Fruit fly (Drosophila melanogaster) whole organism, embryonic: ENCODE measurements around the gene Cyp313b1.

Source experiments
- Antp ChIP-seq: fragments of 200-800 bp; sonication (Bioruptor generic); optimal IDR thresholded peaks from 3 replicates; lab custom pipeline; 2016; ENCODE audit warnings: missing biosample characterization, missing genetic modification characterization
- Atf6 ChIP-seq: fragments of 200-800 bp; sonication (Bioruptor generic); IDR thresholded peaks from 2 replicates; pipeline ENCODE4 v1.3.6; 2022; ENCODE audit warnings: missing biosample characterization, missing genetic modification characterization
- Bteb2 ChIP-seq: fragments of 200-800 bp; sonication (Bioruptor generic); optimal IDR thresholded peaks from 2 replicates; lab custom pipeline; 2016; ENCODE audit warnings: missing biosample characterization, missing genetic modification characterization
- CG10267 ChIP-seq: fragments of 200-800 bp; sonication (Bioruptor generic); optimal IDR thresholded peaks from 2 replicates; lab custom pipeline; 2018; ENCODE audit warnings: missing biosample characterization, mild to moderate bottlenecking, missing genetic modification characterization, moderate library complexity
- CG10274 ChIP-seq: fragments of 200-800 bp; sonication (Bioruptor generic); optimal IDR thresholded peaks from 3 replicates; lab custom pipeline; 2017; ENCODE audit warnings: missing biosample characterization, mild to moderate bottlenecking, missing genetic modification characterization
- CG10543 ChIP-seq: fragments of 200-800 bp; sonication (Bioruptor generic); optimal IDR thresholded peaks from 3 replicates; lab custom pipeline; 2017; ENCODE audit warnings: missing biosample characterization, mild to moderate bottlenecking, missing genetic modification characterization, moderate library complexity
- CG11247 ChIP-seq: fragments of 200-800 bp; sonication (Bioruptor generic); IDR thresholded peaks from 2 replicates; pipeline ENCODE4 v1.3.6; 2022; ENCODE audit warnings: missing biosample characterization, missing genetic modification characterization
- CG15696 ChIP-seq: fragments of 200-800 bp; sonication (Bioruptor generic); optimal IDR thresholded peaks from 2 replicates; lab custom pipeline; 2019; ENCODE audit warnings: missing biosample characterization, mild to moderate bottlenecking, missing genetic modification characterization, moderate library complexity
- CG1647 ChIP-seq: fragments of 200-800 bp; sonication (Bioruptor generic); optimal IDR thresholded peaks from 3 replicates; lab custom pipeline; 2016; ENCODE audit warnings: missing biosample characterization, missing genetic modification characterization
- CG16815 ChIP-seq: fragments of 200-800 bp; sonication (Bioruptor generic); optimal IDR thresholded peaks from 3 replicates; lab custom pipeline; 2017; ENCODE audit warnings: missing biosample characterization, mild to moderate bottlenecking, missing genetic modification characterization
- CG17568 ChIP-seq: fragments of 200-800 bp; sonication (Bioruptor generic); optimal IDR thresholded peaks from 2 replicates; lab custom pipeline; 2018; ENCODE audit warnings: missing biosample characterization, mild to moderate bottlenecking, missing genetic modification characterization, moderate library complexity
- CG18262 ChIP-seq: fragments of 200-800 bp; optimal IDR thresholded peaks from 3 replicates; lab custom pipeline; 2019; ENCODE audit warnings: missing biosample characterization, mild to moderate bottlenecking, missing genetic modification characterization, moderate library complexity
- CG2875 ChIP-seq: fragments of 200-800 bp; sonication (Bioruptor generic); optimal IDR thresholded peaks from 2 replicates; lab custom pipeline; 2017; ENCODE audit warnings: missing biosample characterization, mild to moderate bottlenecking, missing genetic modification characterization, missing genetic modification reagents
- CG30020 ChIP-seq: fragments of 200-800 bp; optimal IDR thresholded peaks from 2 replicates; lab custom pipeline; 2019; ENCODE audit warnings: missing biosample characterization, mild to moderate bottlenecking, missing genetic modification characterization, moderate library complexity
- CG3163 ChIP-seq: fragments of 200-800 bp; sonication (Bioruptor generic); optimal IDR thresholded peaks from 3 replicates; lab custom pipeline; 2016; ENCODE audit warnings: missing biosample characterization, missing genetic modification characterization
- CG4707 ChIP-seq: fragments of 200-800 bp; sonication (Bioruptor generic); optimal IDR thresholded peaks from 2 replicates; lab custom pipeline; 2018; ENCODE audit warnings: missing biosample characterization, mild to moderate bottlenecking, missing genetic modification characterization, moderate library complexity
- CG5180 ChIP-seq: fragments of 200-800 bp; sonication (Bioruptor generic); optimal IDR thresholded peaks from 3 replicates; lab custom pipeline; 2017; ENCODE audit warnings: missing biosample characterization, missing genetic modification characterization, mild to moderate bottlenecking, moderate library complexity, missing genetic modification reagents
- CG7987 ChIP-seq: fragments of 200-800 bp; sonication (Bioruptor generic); optimal IDR thresholded peaks from 2 replicates; lab custom pipeline; 2018; ENCODE audit warnings: missing biosample characterization, mild to moderate bottlenecking, missing genetic modification characterization, moderate library complexity
- CHES-1-like ChIP-seq: fragments of 200-800 bp; sonication (Bioruptor generic); optimal IDR thresholded peaks from 2 replicates; lab custom pipeline; 2016; ENCODE audit warnings: missing biosample characterization, missing genetic modification characterization
- Doc2 ChIP-seq: fragments of 200-800 bp; sonication (Bioruptor generic); IDR thresholded peaks from 2 replicates; pipeline ENCODE4 v1.3.6; 2022; ENCODE audit warnings: missing biosample characterization, missing genetic modification characterization
- Elba2 ChIP-seq: fragments of 200-800 bp; sonication (Bioruptor generic); optimal IDR thresholded peaks from 3 replicates; lab custom pipeline; 2016; ENCODE audit warnings: missing biosample characterization, missing genetic modification characterization
- Ets65A ChIP-seq: fragments of 200-800 bp; sonication (Bioruptor generic); peaks from one replicate; lab custom pipeline; 2016; ENCODE audit warnings: missing biosample characterization, missing genetic modification characterization
- Hand ChIP-seq: fragments of 200-800 bp; sonication (Bioruptor generic); optimal IDR thresholded peaks from 2 replicates; lab custom pipeline; 2017; ENCODE audit warnings: mild to moderate bottlenecking, missing biosample characterization, missing genetic modification reagents, missing genetic modification characterization
- HmgZ ChIP-seq: fragments of 200-800 bp; sonication (Bioruptor generic); optimal IDR thresholded peaks from 2 replicates; lab custom pipeline; 2018; ENCODE audit warnings: missing biosample characterization, mild to moderate bottlenecking, missing genetic modification characterization
- Hmx ChIP-seq: fragments of 200-800 bp; sonication (Bioruptor generic); optimal IDR thresholded peaks from 2 replicates; lab custom pipeline; 2016; ENCODE audit warnings: missing biosample characterization, missing genetic modification characterization
- Lhr ChIP-seq: fragments of 200-800 bp; sonication (Bioruptor generic); optimal IDR thresholded peaks from 3 replicates; lab custom pipeline; 2017; ENCODE audit warnings: mild to moderate bottlenecking, missing biosample characterization, missing genetic modification reagents, missing genetic modification characterization
- Myb ChIP-seq: fragments of 200-800 bp; sonication (Bioruptor generic); optimal IDR thresholded peaks from 2 replicates; lab custom pipeline; 2016; ENCODE audit warnings: missing biosample characterization, missing genetic modification characterization
- NfI ChIP-seq: fragments of 200-800 bp; sonication (Bioruptor generic); optimal IDR thresholded peaks from 3 replicates; lab custom pipeline; 2018; ENCODE audit warnings: missing biosample characterization, mild to moderate bottlenecking, missing genetic modification characterization, moderate library complexity
- Pdp1 ChIP-seq, 2 experiments: fragments of 200-800 bp; sonication (Bioruptor generic); optimal IDR thresholded peaks; 3 replicates each; lab custom pipeline; 2016; ENCODE audit warnings: missing biosample characterization in 2 of 2, missing genetic modification characterization in 2 of 2, mild to moderate bottlenecking in 1 of 2, moderate library complexity in 1 of 2
- Sin3A ChIP-seq: fragments of >200 bp; optimal IDR thresholded peaks from 2 replicates; lab custom pipeline; 2018
- Sox102F ChIP-seq: fragments of 200-800 bp; sonication (Bioruptor generic); optimal IDR thresholded peaks from 2 replicates; lab custom pipeline; 2018; ENCODE audit warnings: missing biosample characterization, mild to moderate bottlenecking, missing genetic modification characterization, moderate library complexity
- Sry-β ChIP-seq: fragments of 200-800 bp; sonication (Bioruptor generic); optimal IDR thresholded peaks from 2 replicates; lab custom pipeline; 2018; ENCODE audit warnings: missing biosample characterization, mild to moderate bottlenecking, missing genetic modification characterization, moderate library complexity
- Ssrp ChIP-seq: fragments of 200-800 bp; sonication (Bioruptor generic); optimal IDR thresholded peaks from 2 replicates; lab custom pipeline; 2018; ENCODE audit warnings: missing biosample characterization, mild to moderate bottlenecking, missing genetic modification characterization, moderate library complexity
- TFAM ChIP-seq: fragments of 200-800 bp; sonication (Bioruptor generic); optimal IDR thresholded peaks from 2 replicates; lab custom pipeline; 2017; ENCODE audit warnings: missing biosample characterization, missing genetic modification characterization, inconsistent platforms
- Vsx1 ChIP-seq: fragments of 200-800 bp; sonication (Bioruptor generic); optimal IDR thresholded peaks from 2 replicates; lab custom pipeline; 2017; ENCODE audit warnings: missing biosample characterization, mild to moderate bottlenecking, missing genetic modification characterization, missing genetic modification reagents
- cad ChIP-seq: fragments of >200 bp; optimal IDR thresholded peaks from 2 replicates; lab custom pipeline; 2017; ENCODE audit warnings: missing biosample characterization, missing genetic modification characterization
- grau ChIP-seq: fragments of 200-800 bp; optimal IDR thresholded peaks from 3 replicates; lab custom pipeline; 2019; ENCODE audit warnings: missing biosample characterization, mild to moderate bottlenecking, missing genetic modification characterization, moderate library complexity
- kay ChIP-seq: fragments of 200-800 bp; sonication (Bioruptor generic); optimal IDR thresholded peaks from 2 replicates; lab custom pipeline; 2016; ENCODE audit warnings: missing biosample characterization, missing genetic modification characterization
- kni ChIP-seq: fragments of 200-800 bp; sonication (Bioruptor generic); optimal IDR thresholded peaks from 3 replicates; lab custom pipeline; 2017; ENCODE audit warnings: mild to moderate bottlenecking, missing biosample characterization, missing genetic modification reagents, missing genetic modification characterization
- pan ChIP-seq, 4 experiments: fragments of >200 bp in 3 of 4; fragments of 200-800 bp in 1 of 4; sonication (Bioruptor generic) in 1 of 4; optimal IDR thresholded peaks in 3 of 4; IDR thresholded peaks in 1 of 4; 2 replicates each; pipeline versions ENCODE4 v1.3.6 to Lab custom; 2017 to 2022; ENCODE audit warnings: missing biosample characterization in 2 of 4, missing genetic modification characterization in 2 of 4, mixed read lengths in 1 of 4
- pho ChIP-seq: fragments of 200-800 bp; sonication (Bioruptor generic); optimal IDR thresholded peaks from 2 replicates; lab custom pipeline; 2016; ENCODE audit warnings: missing biosample characterization, missing genetic modification characterization
- pum ChIP-seq: fragments of 200-800 bp; sonication (Bioruptor generic); optimal IDR thresholded peaks from 2 replicates; lab custom pipeline; 2016; ENCODE audit warnings: missing biosample characterization, missing genetic modification characterization
- scrt ChIP-seq: fragments of 200-800 bp; sonication (Bioruptor generic); optimal IDR thresholded peaks from 2 replicates; lab custom pipeline; 2018; ENCODE audit warnings: missing biosample characterization, mild to moderate bottlenecking, missing genetic modification characterization, moderate library complexity
- slp2 ChIP-seq: fragments of 200-800 bp; sonication (Bioruptor generic); optimal IDR thresholded peaks from 2 replicates; lab custom pipeline; 2016; ENCODE audit warnings: missing biosample characterization, missing genetic modification characterization
- sqz ChIP-seq: fragments of 200-800 bp; sonication (Bioruptor generic); optimal IDR thresholded peaks from 3 replicates; lab custom pipeline; 2018; ENCODE audit warnings: missing biosample characterization, mild to moderate bottlenecking, missing genetic modification characterization
- unpg ChIP-seq: fragments of 200-800 bp; sonication (Bioruptor generic); optimal IDR thresholded peaks from 3 replicates; lab custom pipeline; 2018; ENCODE audit warnings: missing biosample characterization, mild to moderate bottlenecking, missing genetic modification characterization, moderate library complexity
- wor ChIP-seq: fragments of 200-800 bp; sonication (Bioruptor generic); IDR thresholded peaks from 2 replicates; pipeline ENCODE4 v1.3.6; 2022; ENCODE audit warnings: missing biosample characterization, missing genetic modification characterization

The Cyp313b1 gene

DNA sequence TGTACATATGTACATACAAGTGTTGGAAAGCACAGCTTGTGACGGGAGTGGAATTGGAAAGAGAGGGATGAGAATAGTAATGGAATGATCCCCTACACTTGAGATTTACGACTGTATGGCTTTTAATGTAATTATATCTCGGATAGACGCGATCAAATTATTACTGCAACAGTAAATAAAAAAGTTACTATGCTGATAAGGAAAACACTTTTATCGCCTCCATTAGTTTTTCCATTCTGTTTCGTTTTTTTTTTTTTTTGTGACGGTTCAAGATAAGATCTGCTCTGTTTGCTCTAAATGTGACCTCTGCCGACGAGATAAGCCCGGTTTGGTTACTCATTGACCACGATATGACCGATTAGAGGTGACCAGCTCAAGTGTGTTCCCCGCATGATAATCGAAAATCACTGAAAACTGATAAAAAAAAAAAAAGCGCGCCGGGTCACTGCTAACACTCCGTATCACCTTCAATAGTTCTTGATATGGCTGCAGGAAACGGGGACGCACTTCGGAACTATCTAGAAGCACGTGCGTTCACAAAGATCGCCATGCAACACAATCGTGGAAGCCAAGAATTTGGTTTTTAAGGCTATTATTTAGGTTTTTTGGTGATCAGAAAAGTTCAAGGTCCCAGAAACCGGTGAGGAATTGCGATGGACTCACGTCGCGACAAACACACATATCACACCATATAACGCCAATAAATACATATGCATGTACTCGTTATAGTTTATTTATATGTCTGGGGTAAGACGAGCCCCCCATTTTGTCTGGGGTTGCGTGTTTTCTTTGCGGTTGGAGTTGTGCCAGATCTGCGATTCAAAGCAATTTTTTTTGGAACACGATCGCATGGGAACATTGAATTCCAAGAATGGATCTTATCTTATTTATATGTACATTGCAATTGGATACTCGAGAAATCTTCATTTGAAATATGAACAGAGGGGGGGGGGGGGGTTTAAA is 25.4 kb upstream of the Cyp313b1 start, which contains the start of gene p (continued):
- peak; percentile 41 for TF ChIP-seq Sox102F (GFP tag; lab: Kevin White, UChicago)
- no peak for TF ChIP-seq Vsx1 (GFP tag; lab: Kevin White, UChicago)
- peak; percentile 54 for TF ChIP-seq CG17568 (GFP tag; lab: Kevin White, UChicago)
- peak; percentile 56 for TF ChIP-seq CG5180 (GFP tag; lab: Kevin White, UChicago)
- TF ChIP-seq sqz (GFP tag; lab: Kevin White, UChicago) = peak; percentile 89
- peak; percentile 19 for TF ChIP-seq Antp (GFP tag; lab: Kevin White, UChicago)
- TF ChIP-seq wor = no peak
- peak; percentile 40 for TF ChIP-seq CG15696 (tag; lab: Kevin White, UChicago)
- TF ChIP-seq slp2 (GFP tag; lab: Kevin White, UChicago) = peak; percentile 36
- no peak for TF ChIP-seq Elba2 (GFP tag; lab: Kevin White, UChicago)
- TF ChIP-seq pho (GFP tag; lab: Kevin White, UChicago) = no peak
- no peak for TF ChIP-seq Sin3A (lab: Kevin White, UChicago)
- no peak for TF ChIP-seq Lhr (GFP tag; lab: Kevin White, UChicago)
- no peak for TF ChIP-seq Hmx (GFP tag; lab: Kevin White, UChicago)
- TF ChIP-seq Ssrp = no peak
- TF ChIP-seq CG18262 (tag; lab: Kevin White, UChicago) = peak; percentile 41
- TF ChIP-seq Atf6 (GFP tag; lab: Robert Waterston, UW) = 0 out of 2 replicates have a peak, but pooled peaks have one; percentile 28
- peak; percentile 43 for TF ChIP-seq pum (GFP tag; lab: Kevin White, UChicago)
- TF ChIP-seq CG2875 = no peak
- TF ChIP-seq CG10267 = peak; percentile 77
- TF ChIP-seq CG16815 (GFP tag; lab: Kevin White, UChicago) = peak; percentile 6
- peak; percentile 99 for TF ChIP-seq CG10274 (GFP tag; lab: Kevin White, UChicago)
- no peak for TF ChIP-seq CG30020 (tag; lab: Kevin White, UChicago)
- peak; percentile 13 for TF ChIP-seq Sry-β (GFP tag; lab: Kevin White, UChicago)
- TF ChIP-seq Pdp1 (GFP tag; optimal IDR thresholded peaks at IDR 0.05; lab: Kevin White, UChicago) = peak; percentile 11 to 44
- peak; percentile 58 for TF ChIP-seq unpg
- TF ChIP-seq NfI (GFP tag; lab: Kevin White, UChicago) = peak; percentile 10
- TF ChIP-seq CG11247 (GFP tag; lab: Robert Waterston, UW) = no peak
- TF ChIP-seq cad (GFP tag; lab: Kevin White, UChicago) = no peak
- peak; percentile 10 for TF ChIP-seq Ets65A (GFP tag; lab: Kevin White, UChicago)
- peak; percentile 56 for TF ChIP-seq kay (GFP tag; lab: Kevin White, UChicago)
- TF ChIP-seq CHES-1-like (GFP tag; lab: Kevin White, UChicago) = peak; percentile 10
- peak; percentile 63 for TF ChIP-seq CG10543 (GFP tag; lab: Kevin White, UChicago)
- peak; percentile 17 for TF ChIP-seq Bteb2 (GFP tag; lab: Kevin White, UChicago)
- TF ChIP-seq pan (optimal IDR thresholded peaks at IDR 0.05; lab: Kevin White, UChicago) = no peak
- TF ChIP-seq pan (GFP tag; optimal IDR thresholded peaks at IDR 0.05 in 1 of 2, IDR thresholded peaks at IDR 0.05 in 1 of 2) = peak in 1 of 2 experiments; percentile 45
- peak; percentile 58 for TF ChIP-seq CG4707
- TF ChIP-seq Doc2 (GFP tag; lab: Robert Waterston, UW) = no peak
- TF ChIP-seq Hand (GFP tag; lab: Kevin White, UChicago) = peak; percentile 5
- TF ChIP-seq TFAM (GFP tag; lab: Kevin White, UChicago) = no peak
- TF ChIP-seq grau (tag; lab: Kevin White, UChicago) = peak; percentile 15
- TF ChIP-seq CG7987 (GFP tag; lab: Kevin White, UChicago) = peak; percentile 57
- no peak for TF ChIP-seq scrt (GFP tag; lab: Kevin White, UChicago)
- peak; percentile 63 for TF ChIP-seq kni
- peak; percentile 32 for TF ChIP-seq Myb (GFP tag; lab: Kevin White, UChicago)
- TF ChIP-seq CG3163 (GFP tag; lab: Kevin White, UChicago) = peak; percentile 29
- TF ChIP-seq HmgZ (tag; lab: Kevin White, UChicago) = peak; percentile 37
- TF ChIP-seq CG1647 (GFP tag; lab: Kevin White, UChicago) = peak; percentile 30
